Fruit fly (Drosophila melanogaster) whole organism, embryonic: ENCODE measurements around the gene CG17283.

Experiments
- Atf6 ChIP-seq: fragments of 200-800 bp; sonication (Bioruptor generic); IDR thresholded peaks from 2 replicates; pipeline ENCODE4 v1.3.6; 2022; ENCODE audit warnings: missing biosample characterization, missing genetic modification characterization
- CG10366 ChIP-seq: fragments of 200-800 bp; sonication (Bioruptor generic); IDR thresholded peaks from 2 replicates; pipeline ENCODE4 v1.3.6; 2022; ENCODE audit warnings: missing biosample characterization, missing genetic modification characterization
- CG11085 ChIP-seq: fragments of 200-800 bp; sonication (Bioruptor generic); IDR thresholded peaks from 2 replicates; pipeline ENCODE4 v1.3.6; 2022; ENCODE audit warnings: missing biosample characterization, missing genetic modification characterization
- CG13624 ChIP-seq: fragments of 200-800 bp; sonication (Bioruptor generic); optimal IDR thresholded peaks from 2 replicates; lab custom pipeline; 2016; ENCODE audit warnings: missing biosample characterization, missing genetic modification characterization
- CG1603 ChIP-seq: fragments of 200-800 bp; sonication (Bioruptor generic); optimal IDR thresholded peaks from 2 replicates; lab custom pipeline; 2019; ENCODE audit warnings: missing biosample characterization, mild to moderate bottlenecking, missing genetic modification characterization, moderate library complexity
- CG17328 ChIP-seq: fragments of 200-800 bp; sonication (Bioruptor generic); IDR thresholded peaks from 2 replicates; pipeline ENCODE4 v1.3.6; 2022; ENCODE audit warnings: missing biosample characterization, missing genetic modification characterization
- CG17385 ChIP-seq: fragments of 200-800 bp; sonication (Bioruptor generic); optimal IDR thresholded peaks from 3 replicates; lab custom pipeline; 2018; ENCODE audit warnings: missing biosample characterization, mild to moderate bottlenecking, missing genetic modification characterization
- CG18011 ChIP-seq: fragments of 200-800 bp; sonication (Bioruptor generic); optimal IDR thresholded peaks from 2 replicates; lab custom pipeline; 2017; ENCODE audit warnings: missing biosample characterization, missing genetic modification characterization, mild to moderate bottlenecking, moderate library complexity, missing genotype
- CG1832 ChIP-seq: fragments of 200-800 bp; sonication (Bioruptor generic); optimal IDR thresholded peaks from 2 replicates; lab custom pipeline; 2017; ENCODE audit warnings: missing biosample characterization, mild to moderate bottlenecking, missing genetic modification characterization, inconsistent platforms
- CG18619 ChIP-seq: fragments of 200-800 bp; sonication (Bioruptor generic); optimal IDR thresholded peaks from 3 replicates; lab custom pipeline; 2017; ENCODE audit warnings: missing biosample characterization, mild to moderate bottlenecking, missing genetic modification characterization
- CG2199 ChIP-seq: fragments of 200-800 bp; sonication (Bioruptor generic); IDR thresholded peaks from 3 replicates; pipeline ENCODE4 v1.3.6; 2022; ENCODE audit warnings: missing biosample characterization, missing genetic modification characterization
- CG2712 ChIP-seq: fragments of 200-800 bp; optimal IDR thresholded peaks from 3 replicates; lab custom pipeline; 2019; ENCODE audit warnings: missing biosample characterization, mild to moderate bottlenecking, missing genetic modification characterization, moderate library complexity
- CG3847 ChIP-seq: fragments of 200-800 bp; sonication (Bioruptor generic); IDR thresholded peaks from 2 replicates; pipeline ENCODE4 v1.3.6; 2022; ENCODE audit warnings: missing biosample characterization, missing genetic modification characterization
- CG6254 ChIP-seq: fragments of 200-800 bp; sonication (Bioruptor generic); optimal IDR thresholded peaks from 3 replicates; lab custom pipeline; 2017; ENCODE audit warnings: mild to moderate bottlenecking, missing biosample characterization, missing genetic modification reagents, missing genetic modification characterization
- CG6683 ChIP-seq: fragments of 200-800 bp; sonication (Bioruptor generic); optimal IDR thresholded peaks from 2 replicates; lab custom pipeline; 2017; ENCODE audit warnings: missing biosample characterization, mild to moderate bottlenecking, missing genetic modification characterization, missing genetic modification reagents
- CG6765 ChIP-seq: fragments of 200-800 bp; sonication (Bioruptor generic); optimal IDR thresholded peaks from 3 replicates; lab custom pipeline; 2017; ENCODE audit warnings: missing biosample characterization, mild to moderate bottlenecking, missing genetic modification characterization
- CG7786 ChIP-seq: fragments of 200-800 bp; sonication (Bioruptor generic); optimal IDR thresholded peaks from 2 replicates; lab custom pipeline; 2016; ENCODE audit warnings: missing biosample characterization, missing genetic modification characterization
- CG8089 ChIP-seq: fragments of 200-800 bp; sonication (Bioruptor generic); optimal IDR thresholded peaks from 3 replicates; lab custom pipeline; 2016; ENCODE audit warnings: missing biosample characterization, missing genetic modification characterization
- CG8944 ChIP-seq: fragments of 200-800 bp; sonication (Bioruptor generic); optimal IDR thresholded peaks from 3 replicates; lab custom pipeline; 2016; ENCODE audit warnings: missing biosample characterization, missing genetic modification characterization
- CG9727 ChIP-seq: fragments of 200-800 bp; sonication (Bioruptor generic); optimal IDR thresholded peaks from 3 replicates; lab custom pipeline; 2017; ENCODE audit warnings: missing biosample characterization, mild to moderate bottlenecking, missing genetic modification characterization
- CG9797 ChIP-seq: fragments of 200-800 bp; sonication (Bioruptor generic); optimal IDR thresholded peaks from 3 replicates; lab custom pipeline; 2018; ENCODE audit warnings: missing biosample characterization, mild to moderate bottlenecking, missing genetic modification characterization
- CHES-1-like ChIP-seq: fragments of 200-800 bp; sonication (Bioruptor generic); optimal IDR thresholded peaks from 2 replicates; lab custom pipeline; 2016; ENCODE audit warnings: missing biosample characterization, missing genetic modification characterization
- Dad ChIP-seq: fragments of 200-800 bp; sonication (Bioruptor generic); optimal IDR thresholded peaks from 3 replicates; lab custom pipeline; 2016; ENCODE audit warnings: missing biosample characterization, missing genetic modification characterization
- E2f2 ChIP-seq: fragments of 200-800 bp; sonication (Bioruptor generic); IDR thresholded peaks from 2 replicates; pipeline ENCODE4 v1.3.6; 2022; ENCODE audit warnings: missing biosample characterization, missing genetic modification characterization
- Hmr ChIP-seq: fragments of 200-800 bp; sonication (Bioruptor generic); optimal IDR thresholded peaks from 3 replicates; lab custom pipeline; 2017; ENCODE audit warnings: mild to moderate bottlenecking, missing biosample characterization, missing genetic modification reagents, missing genetic modification characterization
- MTF-1 ChIP-seq: fragments of 200-800 bp; sonication (Bioruptor generic); optimal IDR thresholded peaks from 2 replicates; lab custom pipeline; 2018; ENCODE audit warnings: missing biosample characterization, mild to moderate bottlenecking, missing genetic modification characterization, borderline replicate concordance
- NFAT ChIP-seq: fragments of 200-800 bp; sonication (Bioruptor generic); IDR thresholded peaks from 2 replicates; pipeline ENCODE4 v1.3.6; 2022; ENCODE audit warnings: missing biosample characterization, missing genetic modification characterization
- Spps ChIP-seq: fragments of 200-800 bp; sonication (Bioruptor generic); optimal IDR thresholded peaks from 2 replicates; lab custom pipeline; 2018; ENCODE audit warnings: missing biosample characterization, mild to moderate bottlenecking, missing genetic modification characterization
- Sry-δ ChIP-seq: fragments of 200-800 bp; sonication (Bioruptor generic); optimal IDR thresholded peaks from 2 replicates; lab custom pipeline; 2016; ENCODE audit warnings: missing biosample characterization, missing genetic modification characterization
- Taf1 ChIP-seq: fragments of 200-800 bp; sonication (Bioruptor generic); IDR thresholded peaks from 2 replicates; pipeline ENCODE4 v1.3.6; 2022; ENCODE audit warnings: missing biosample characterization, missing genetic modification characterization
- ab ChIP-seq: fragments of 200-800 bp; sonication (Bioruptor generic); optimal IDR thresholded peaks from 2 replicates; lab custom pipeline; 2016; ENCODE audit warnings: missing biosample characterization, missing genetic modification characterization
- bab2 ChIP-seq: fragments of 200-800 bp; sonication (Bioruptor generic); optimal IDR thresholded peaks from 2 replicates; lab custom pipeline; 2016; ENCODE audit warnings: missing biosample characterization, missing genetic modification characterization
- chif ChIP-seq, 2 experiments: fragments of 200-800 bp; sonication (Bioruptor generic); optimal IDR thresholded peaks; 3 replicates each; lab custom pipeline; 2016; ENCODE audit warnings: missing biosample characterization in 2 of 2, missing genetic modification characterization in 2 of 2
- corto ChIP-seq: fragments of 200-800 bp; sonication (Bioruptor generic); optimal IDR thresholded peaks from 2 replicates; lab custom pipeline; 2016; ENCODE audit warnings: missing biosample characterization, mild to moderate bottlenecking, missing genetic modification characterization, moderate library complexity
- ewg ChIP-seq: fragments of 200-800 bp; sonication (Bioruptor generic); optimal IDR thresholded peaks from 3 replicates; lab custom pipeline; 2017; ENCODE audit warnings: mild to moderate bottlenecking, missing biosample characterization, missing genetic modification reagents, missing genetic modification characterization
- fu2 ChIP-seq: fragments of 200-800 bp; sonication (Bioruptor generic); optimal IDR thresholded peaks from 2 replicates; lab custom pipeline; 2016; ENCODE audit warnings: missing biosample characterization, missing genetic modification characterization
- gro ChIP-seq: fragments of 200-800 bp; sonication (Bioruptor generic); optimal IDR thresholded peaks from 2 replicates; lab custom pipeline; 2016; ENCODE audit warnings: missing biosample characterization, missing genetic modification characterization
- her ChIP-seq: fragments of 200-800 bp; sonication (Bioruptor generic); optimal IDR thresholded peaks from 2 replicates; lab custom pipeline; 2016; ENCODE audit warnings: missing biosample characterization, missing genetic modification characterization
- nau ChIP-seq: fragments of 200-800 bp; sonication (Bioruptor generic); optimal IDR thresholded peaks from 3 replicates; lab custom pipeline; 2017; ENCODE audit warnings: missing biosample characterization, mild to moderate bottlenecking, missing genetic modification characterization, missing genetic modification reagents
- phol ChIP-seq: fragments of 200-800 bp; sonication (Bioruptor generic); optimal IDR thresholded peaks from 3 replicates; lab custom pipeline; 2018; ENCODE audit warnings: missing biosample characterization, mild to moderate bottlenecking, missing genetic modification characterization, moderate library complexity
- sc ChIP-seq, 3 experiments: fragments of >200 bp in 2 of 3; fragments of 200-800 bp in 1 of 3; sonication (Bioruptor generic) in 1 of 3; optimal IDR thresholded peaks; 2 replicates in 2 of 3; 3 replicates in 1 of 3; lab custom pipeline; 2017; ENCODE audit warnings: mild to moderate bottlenecking in 1 of 3, missing biosample characterization in 1 of 3, missing genetic modification characterization in 1 of 3, missing genetic modification reagents in 1 of 3
- sima ChIP-seq: fragments of 200-800 bp; sonication (Bioruptor generic); optimal IDR thresholded peaks from 2 replicates; lab custom pipeline; 2016; ENCODE audit warnings: missing biosample characterization, missing genetic modification characterization
- ssp ChIP-seq: fragments of 200-800 bp; sonication (Bioruptor generic); IDR thresholded peaks from 2 replicates; pipeline ENCODE4 v1.3.6; 2022; ENCODE audit warnings: missing biosample characterization, missing genetic modification characterization
- ttk ChIP-seq: fragments of 200-800 bp; sonication (Bioruptor generic); IDR thresholded peaks from 2 replicates; pipeline ENCODE4 v2.1.2; 2022; ENCODE audit warnings: missing biosample characterization, missing genetic modification characterization
- tx ChIP-seq: fragments of 200-800 bp; sonication (Bioruptor generic); optimal IDR thresholded peaks from 2 replicates; lab custom pipeline; 2016; ENCODE audit warnings: missing biosample characterization, missing genetic modification characterization
- vnd ChIP-seq: fragments of 200-800 bp; sonication (Bioruptor generic); IDR thresholded peaks from 3 replicates; pipeline ENCODE4 v1.3.6; 2022; ENCODE audit warnings: missing biosample characterization, missing genetic modification characterization; ENCODE audit not compliant: partially characterized antibody
- wor ChIP-seq: fragments of 200-800 bp; sonication (Bioruptor generic); IDR thresholded peaks from 2 replicates; pipeline ENCODE4 v1.3.6; 2022; ENCODE audit warnings: missing biosample characterization, missing genetic modification characterization
- yki ChIP-seq: fragments of >200 bp; optimal IDR thresholded peaks from 3 replicates; lab custom pipeline; 2018
- zen2 ChIP-seq: fragments of 200-800 bp; sonication (Bioruptor generic); IDR thresholded peaks from 3 replicates; pipeline ENCODE4 v1.3.6; 2022; ENCODE audit warnings: missing biosample characterization, missing genetic modification characterization; ENCODE audit not compliant: partially characterized antibody

The CG17283 gene

DNA sequence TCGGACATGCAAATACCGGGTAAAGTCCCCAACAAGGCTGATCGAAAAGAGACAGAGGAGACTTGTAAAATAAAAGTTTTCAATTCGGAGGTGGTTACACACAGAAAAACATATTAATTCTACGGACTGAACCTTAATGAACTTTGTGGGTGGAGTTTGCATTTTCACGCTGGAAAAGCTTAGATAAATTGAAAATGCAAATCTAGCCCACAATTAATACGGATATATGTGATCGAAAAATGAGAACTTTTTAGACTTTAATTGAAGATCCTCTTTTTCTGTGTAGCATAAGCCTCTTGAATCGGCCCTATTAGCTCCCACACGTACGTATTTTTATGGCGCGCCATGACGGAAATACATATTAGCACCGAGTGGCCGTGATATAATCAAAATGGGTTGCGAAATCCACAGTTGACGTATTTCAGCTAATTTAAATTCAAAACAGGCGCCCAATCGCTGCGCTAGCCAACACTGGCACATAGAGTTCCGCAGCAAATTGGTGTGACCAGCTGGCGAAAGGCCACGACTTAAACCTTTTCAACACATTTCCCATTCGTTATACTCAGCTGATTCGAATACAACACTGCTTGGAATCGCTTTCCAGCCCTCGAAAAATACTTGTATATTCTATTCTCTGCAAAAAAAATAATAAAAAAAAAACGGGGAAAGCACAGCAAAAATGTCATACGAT lies 22.2 kb upstream of the CG17283 start (continued):
- TF ChIP-seq CG8944 (GFP tag; lab: Kevin White, UChicago) (peak; percentile 56), Taf1 (GFP tag; lab: Robert Waterston, UW) (no peak), CG2712 (tag; lab: Kevin White, UChicago) (peak; percentile 67), CG1832 (GFP tag; lab: Kevin White, UChicago) (no peak), CG10366 (GFP tag; lab: Robert Waterston, UW) (peak; percentile 46; the same call in 1 of the 2 replicates), yki (lab: Kevin White, UChicago) (no peak), CG1603 (tag; lab: Kevin White, UChicago) (peak; percentile 91), vnd (GFP tag; lab: Robert Waterston, UW) (no peak), CG13624 (peak; percentile 80), chif (GFP tag; optimal IDR thresholded peaks at IDR 0.05; lab: Kevin White, UChicago) (peak; percentile 55 to 56), CG7786 (GFP tag; lab: Kevin White, UChicago) (peak; percentile 45), wor (GFP tag; lab: Robert Waterston, UW) (no peak), her (GFP tag; lab: Kevin White, UChicago) (peak; percentile 55), Spps (tag; lab: Kevin White, UChicago) (no peak), CG11085 (GFP tag; lab: Robert Waterston, UW) (no peak), ttk (GFP tag; lab: Robert Waterston, UW) (peak; percentile 35; the same call in 1 of the 2 replicates), Sry-δ (GFP tag; lab: Kevin White, UChicago) (peak; percentile 66), fu2 (GFP tag; lab: Kevin White, UChicago) (peak; percentile 61), CG6683 (GFP tag; lab: Kevin White, UChicago) (no peak), CG6254 (GFP tag; lab: Kevin White, UChicago) (no peak), ewg (GFP tag; lab: Kevin White, UChicago) (peak; percentile 44), CG9797 (GFP tag; lab: Kevin White, UChicago) (peak; percentile 93), sc (optimal IDR thresholded peaks at IDR 0.05; lab: Kevin White, UChicago) (no peak), sc (GFP tag; optimal IDR thresholded peaks at IDR 0.05; lab: Kevin White, UChicago) (no peak), CG3847 (GFP tag; lab: Robert Waterston, UW) (peak; percentile 72), CG18011 (peak; percentile 23), ssp (GFP tag; lab: Robert Waterston, UW) (peak; percentile 57; the same call in 1 of the 2 replicates), corto (no peak), zen2 (GFP tag; lab: Robert Waterston, UW) (no peak), CG6765 (GFP tag; lab: Kevin White, UChicago) (peak; percentile 67), nau (GFP tag; lab: Kevin White, UChicago) (peak; percentile 17), sima (no peak), tx (GFP tag; lab: Kevin White, UChicago) (peak; percentile 66), CG8089 (GFP tag; lab: Kevin White, UChicago) (peak; percentile 16), CG18619 (GFP tag; lab: Kevin White, UChicago) (no peak), phol (tag; lab: Kevin White, UChicago) (peak; percentile 59), CHES-1-like (peak; percentile 74), bab2 (GFP tag; lab: Kevin White, UChicago) (peak; percentile 53), CG9727 (GFP tag; lab: Kevin White, UChicago) (peak; percentile 46), CG17328 (GFP tag; lab: Robert Waterston, UW) (peak; percentile 7; the same call in 1 of the 2 replicates), Dad (GFP tag; lab: Kevin White, UChicago) (peak; percentile 73), NFAT (GFP tag; lab: Robert Waterston, UW) (peak; percentile 54), MTF-1 (GFP tag; lab: Kevin White, UChicago) (no peak), Atf6 (GFP tag; lab: Robert Waterston, UW) (peak; percentile 80), CG17385 (GFP tag; lab: Kevin White, UChicago) (peak; percentile 3), ab (no peak), gro (GFP tag; lab: Kevin White, UChicago) (peak; percentile 53), Hmr (GFP tag; lab: Kevin White, UChicago) (peak; percentile 83), E2f2 (peak; percentile 98), CG2199 (GFP tag; lab: Robert Waterston, UW) (0 out of 3 replicates have a peak, but pooled peaks have one; percentile 27)
